Worm (Caenorhabditis elegans) whole organism, L2 larva: ENCODE results near the gene srw-67.

Experiments used
- F13H6.1 ChIP-seq: sonication (generic microtip); optimal IDR thresholded peaks from 2 replicates; lab custom pipeline; 2016; ENCODE audit warnings: missing genetic modification characterization, missing compliant biosample characterization
- dmd-4 ChIP-seq: sonication (generic microtip); optimal IDR thresholded peaks from 2 replicates; lab custom pipeline; 2017; ENCODE audit warnings: missing biosample characterization, missing genetic modification characterization
- egl-27 ChIP-seq: sonication (generic microtip); optimal IDR thresholded peaks from 3 replicates; lab custom pipeline; 2017; ENCODE audit warnings: missing biosample characterization, missing genetic modification reagents, missing genetic modification characterization
- fos-1 ChIP-seq: fragments of 150-350 bp; optimal IDR thresholded peaks from 2 replicates; lab custom pipeline; 2014; ENCODE audit warnings: missing biosample characterization, missing genetic modification characterization
- lin-13 ChIP-seq: fragments of 150-350 bp; optimal IDR thresholded peaks from 2 replicates; lab custom pipeline; 2014; ENCODE audit warnings: missing biosample characterization, missing genetic modification reagents, missing genetic modification characterization
- lin-39 ChIP-seq: fragments of 150-350 bp; optimal IDR thresholded peaks from 2 replicates; lab custom pipeline; 2014; ENCODE audit warnings: missing biosample characterization, missing genetic modification reagents, missing genetic modification characterization
- nhr-11 ChIP-seq: fragments of 150-350 bp; optimal IDR thresholded peaks from 2 replicates; lab custom pipeline; 2014; ENCODE audit warnings: missing biosample characterization, missing genetic modification characterization
- nhr-23 ChIP-seq: fragments of 150-350 bp; optimal IDR thresholded peaks from 2 replicates; lab custom pipeline; 2014; ENCODE audit warnings: missing biosample characterization, missing genetic modification reagents, missing genetic modification characterization
- nhr-237 ChIP-seq: fragments of 150-350 bp; optimal IDR thresholded peaks from 2 replicates; lab custom pipeline; 2014; ENCODE audit warnings: missing biosample characterization, missing genetic modification characterization
- nhr-77 ChIP-seq: fragments of 150-350 bp; optimal IDR thresholded peaks from 2 replicates; lab custom pipeline; 2014; ENCODE audit warnings: missing biosample characterization, missing genetic modification characterization
- unc-55 ChIP-seq: fragments of 150-350 bp; sonication (generic microtip); optimal IDR thresholded peaks from 3 replicates; lab custom pipeline; 2014; ENCODE audit warnings: missing biosample characterization, missing genetic modification reagents, missing genetic modification characterization

DNA sequence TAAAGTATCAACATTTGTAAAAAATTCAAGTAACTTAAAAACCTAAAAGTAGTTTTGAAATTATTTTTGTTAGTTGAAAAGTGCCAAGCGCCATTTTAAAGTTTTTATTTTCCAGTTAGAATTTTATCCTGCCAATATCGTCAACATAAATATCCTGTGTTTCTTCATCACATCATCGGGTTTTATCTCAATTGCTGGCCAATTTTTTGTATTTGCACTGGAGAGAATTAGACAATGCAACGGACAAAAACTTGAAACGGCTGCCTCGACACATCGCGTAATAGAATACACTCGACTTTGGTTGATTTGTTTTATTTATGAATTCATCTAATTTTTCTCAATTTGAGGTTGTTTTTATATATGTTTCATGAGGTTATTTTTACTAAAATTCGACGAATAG, 37.5 kb downstream of the srw-67 start, which contains the start of gene F25E5.2:
- TF ChIP-seq nhr-237 (tag; lab: Kevin White, UChicago) (no peak), unc-55 (GFP tag; lab: Kevin White, UChicago) (no peak), fos-1 (no peak), egl-27 (tag; lab: Kevin White, UChicago) (no peak), F13H6.1 (tag; lab: Kevin White, UChicago) (no peak), nhr-11 (tag; lab: Kevin White, UChicago) (no peak), dmd-4 (tag; lab: Kevin White, UChicago) (no peak), lin-39 (tag; lab: Kevin White, UChicago) (no peak), lin-13 (GFP tag; lab: Kevin White, UChicago) (no peak), nhr-23 (tag; lab: Kevin White, UChicago) (no peak), nhr-77 (tag; lab: Kevin White, UChicago) (no peak)
